Worm (Caenorhabditis elegans) whole organism, mixed stage, embryonic: Measurements from ENCODE around the gene C39D10.2.

Experiments used
- bed-3 ChIP-seq: fragments of 200-800 bp; sonication (Bioruptor generic); optimal IDR thresholded peaks from 3 replicates; lab custom pipeline; 2018; ENCODE audit warnings: mild to moderate bottlenecking, missing genetic modification characterization, moderate library complexity, missing compliant biosample characterization
- blmp-1 ChIP-seq: fragments of 150-350 bp; optimal IDR thresholded peaks from 2 replicates; lab custom pipeline; 2014; ENCODE audit warnings: missing biosample characterization, missing genetic modification characterization
- ceh-43 ChIP-seq: fragments of 200-800 bp; sonication (Bioruptor generic); optimal IDR thresholded peaks from 2 replicates; lab custom pipeline; 2018; ENCODE audit warnings: mild to moderate bottlenecking, missing genetic modification characterization, moderate library complexity, missing compliant biosample characterization
- ceh-83 ChIP-seq: fragments of 200-800 bp; sonication (Bioruptor generic); optimal IDR thresholded peaks from 2 replicates; lab custom pipeline; 2018; ENCODE audit warnings: mild to moderate bottlenecking, missing genetic modification characterization, missing compliant biosample characterization
- ces-1 ChIP-seq: fragments of 150-350 bp; optimal IDR thresholded peaks from 2 replicates; lab custom pipeline; 2014; ENCODE audit warnings: missing biosample characterization, missing genetic modification reagents, missing genetic modification characterization
- cnd-1 ChIP-seq: fragments of 200-800 bp; sonication (Bioruptor generic); optimal IDR thresholded peaks from 2 replicates; lab custom pipeline; 2018; ENCODE audit warnings: mild to moderate bottlenecking, missing genetic modification characterization, missing compliant biosample characterization
- drap-1 ChIP-seq: fragments of 200-800 bp; sonication (Bioruptor generic); optimal IDR thresholded peaks from 3 replicates; lab custom pipeline; 2018; ENCODE audit warnings: mild to moderate bottlenecking, missing genetic modification characterization, missing compliant biosample characterization
- elt-1 ChIP-seq: sonication (generic microtip); optimal IDR thresholded peaks from 2 replicates; lab custom pipeline; 2017; ENCODE audit warnings: missing genetic modification characterization, mild to moderate bottlenecking, missing compliant biosample characterization, antibody characterized with exemption, moderate library complexity, borderline replicate concordance; ENCODE audit not compliant: insufficient read depth
- elt-3 ChIP-seq: fragments of 150-350 bp; optimal IDR thresholded peaks from 2 replicates; lab custom pipeline; 2014; ENCODE audit warnings: missing biosample characterization, missing genetic modification characterization
- flh-1 ChIP-seq: fragments of 200-800 bp; sonication (Bioruptor generic); optimal IDR thresholded peaks from 2 replicates; lab custom pipeline; 2018; ENCODE audit warnings: mild to moderate bottlenecking, missing genetic modification characterization, moderate library complexity, missing compliant biosample characterization
- hlh-1 ChIP-seq: fragments of 150-350 bp; optimal IDR thresholded peaks from 2 replicates; lab custom pipeline; 2014; ENCODE audit warnings: missing biosample characterization, missing genetic modification reagents, missing genetic modification characterization
- lin-13 ChIP-seq: fragments of 150-350 bp; optimal IDR thresholded peaks from 2 replicates; lab custom pipeline; 2014; ENCODE audit warnings: missing biosample characterization, missing genetic modification characterization
- lin-32 ChIP-seq: fragments of 200-800 bp; sonication (Bioruptor generic); optimal IDR thresholded peaks from 2 replicates; lab custom pipeline; 2018; ENCODE audit warnings: mild to moderate bottlenecking, missing genetic modification characterization, missing compliant biosample characterization
- lsy-2 ChIP-seq: fragments of 150-350 bp; optimal IDR thresholded peaks from 2 replicates; lab custom pipeline; 2014; ENCODE audit warnings: missing biosample characterization, missing genetic modification characterization
- mep-1 ChIP-seq: fragments of 150-350 bp; optimal IDR thresholded peaks from 2 replicates; lab custom pipeline; 2017; ENCODE audit warnings: missing biosample characterization, missing genetic modification reagents, missing genetic modification characterization, inconsistent platforms
- mls-2 ChIP-seq: sonication (generic microtip); optimal IDR thresholded peaks from 2 replicates; lab custom pipeline; 2016; ENCODE audit warnings: mild to moderate bottlenecking, missing genetic modification characterization, moderate library complexity, missing compliant biosample characterization
- nhr-12 ChIP-seq: fragments of 150-350 bp; optimal IDR thresholded peaks from 2 replicates; lab custom pipeline; 2014; ENCODE audit warnings: missing biosample characterization, missing genetic modification characterization
- nhr-2 ChIP-seq: fragments of 150-350 bp; optimal IDR thresholded peaks from 2 replicates; lab custom pipeline; 2014; ENCODE audit warnings: missing biosample characterization, missing genetic modification characterization
- nhr-28 ChIP-seq: fragments of 150-350 bp; optimal IDR thresholded peaks from 2 replicates; lab custom pipeline; 2014; ENCODE audit warnings: missing biosample characterization, missing genetic modification characterization
- nhr-76 ChIP-seq: sonication (generic microtip); optimal IDR thresholded peaks from 2 replicates; lab custom pipeline; 2017; ENCODE audit warnings: missing biosample characterization, missing genetic modification characterization
- pha-4 ChIP-seq: fragments of 150-350 bp; optimal IDR thresholded peaks from 2 replicates; lab custom pipeline; 2018; ENCODE audit warnings: missing biosample characterization, missing genetic modification reagents, missing genetic modification characterization
- sem-2 ChIP-seq: fragments of 200-800 bp; sonication (Bioruptor generic); optimal IDR thresholded peaks from 2 replicates; lab custom pipeline; 2018; ENCODE audit warnings: mild to moderate bottlenecking, missing genetic modification characterization, missing compliant biosample characterization
- snpc-4 ChIP-seq: fragments of 150-350 bp; optimal IDR thresholded peaks from 2 replicates; lab custom pipeline; 2014; ENCODE audit warnings: missing biosample characterization, missing genetic modification characterization
- sptf-1 ChIP-seq: sonication (generic microtip); optimal IDR thresholded peaks from 2 replicates; lab custom pipeline; 2017; ENCODE audit warnings: mild to moderate bottlenecking, missing genetic modification characterization, moderate library complexity, missing compliant biosample characterization
- tbx-8 ChIP-seq: fragments of 200-800 bp; sonication (Bioruptor generic); optimal IDR thresholded peaks from 2 replicates; lab custom pipeline; 2018; ENCODE audit warnings: mild to moderate bottlenecking, missing genetic modification characterization, moderate library complexity, missing compliant biosample characterization
- unc-120 ChIP-seq: sonication (generic microtip); optimal IDR thresholded peaks from 2 replicates; lab custom pipeline; 2017; ENCODE audit warnings: missing genetic modification characterization, missing compliant biosample characterization; ENCODE audit not compliant: poor library complexity, severe bottlenecking
- unc-39 ChIP-seq: fragments of 150-350 bp; optimal IDR thresholded peaks from 2 replicates; lab custom pipeline; 2014; ENCODE audit warnings: missing biosample characterization, missing genetic modification characterization
- unc-62 ChIP-seq: fragments of 150-350 bp; optimal IDR thresholded peaks from 2 replicates; lab custom pipeline; 2014; ENCODE audit warnings: missing biosample characterization, missing genetic modification reagents, missing genetic modification characterization
- zip-8 ChIP-seq: fragments of 150-350 bp; optimal IDR thresholded peaks from 2 replicates; lab custom pipeline; 2014; ENCODE audit warnings: missing biosample characterization, missing genetic modification characterization
- ztf-11 ChIP-seq: fragments of 150-350 bp; optimal IDR thresholded peaks from 2 replicates; lab custom pipeline; 2014; ENCODE audit warnings: missing biosample characterization, missing genetic modification characterization

C39D10.2 gene

DNA sequence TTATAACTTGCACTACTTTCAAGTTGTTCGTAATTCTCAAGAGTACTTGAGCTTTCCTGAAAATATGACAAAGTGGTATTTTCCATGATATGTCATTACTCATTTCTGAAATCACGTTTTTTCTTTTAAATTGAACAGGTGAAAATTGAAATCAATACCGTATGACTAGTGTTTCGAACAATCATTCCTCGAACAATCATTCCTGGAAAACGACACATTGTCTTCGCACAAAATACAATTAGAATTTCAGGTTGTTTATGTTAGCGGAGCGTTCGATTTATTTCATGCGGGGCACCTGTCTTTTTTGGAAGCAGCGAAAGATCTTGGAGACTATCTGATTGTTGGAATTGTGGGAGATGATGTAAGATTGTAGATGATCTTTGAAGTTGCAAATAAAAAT lies 2.8 kb upstream of the C39D10.2 start:
- TF ChIP-seq lin-32 (GFP tag; lab: Kevin White, UChicago) = no peak
- TF ChIP-seq bed-3 = no peak
- no peak for TF ChIP-seq elt-3 (tag; lab: Kevin White, UChicago)
- no peak for TF ChIP-seq ceh-83 (GFP tag; lab: Kevin White, UChicago)
- TF ChIP-seq ztf-11 (tag; lab: Kevin White, UChicago) = no peak
- no peak for TF ChIP-seq zip-8 (tag; lab: Kevin White, UChicago)
- no peak for TF ChIP-seq flh-1 (GFP tag; lab: Kevin White, UChicago)
- TF ChIP-seq blmp-1 (tag; lab: Kevin White, UChicago) = no peak
- no peak for TF ChIP-seq unc-62 (GFP tag; lab: Kevin White, UChicago)
- no peak for TF ChIP-seq unc-39 (tag; lab: Kevin White, UChicago)
- TF ChIP-seq nhr-2 (tag; lab: Kevin White, UChicago) = no peak
- no peak for TF ChIP-seq elt-1
- TF ChIP-seq pha-4 = no peak

DNA sequence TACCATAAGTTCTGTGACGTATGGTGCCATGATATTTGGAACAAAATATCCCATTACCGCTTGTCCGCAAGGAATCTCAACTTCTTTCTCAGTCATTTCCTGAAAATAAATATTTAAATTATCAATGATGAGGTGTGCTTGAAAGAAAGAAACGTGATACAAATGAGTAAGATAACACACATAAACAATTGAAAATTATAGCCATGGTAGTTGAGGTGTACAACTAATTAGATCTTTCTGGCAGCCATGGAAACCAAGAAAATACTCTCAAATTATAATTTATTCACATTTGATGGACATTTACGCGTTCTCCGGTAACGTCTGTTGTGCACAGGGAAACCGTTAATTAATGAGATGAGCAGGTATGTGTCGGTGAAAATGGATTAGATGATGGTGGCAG lies 3.3 kb downstream of the C39D10.2 start, which contains the start of gene C39D10.5:
Gene C39D10.5 (minus strand): TSS at position 101 of the 400 bp plus-strand sequence.
- TF ChIP-seq unc-120 (tag; lab: Kevin White, UChicago) (no peak), unc-39 (tag; lab: Kevin White, UChicago) (no peak), lsy-2 (tag; lab: Kevin White, UChicago) (no peak), ceh-43 (GFP tag; lab: Kevin White, UChicago) (no peak), sptf-1 (tag; lab: Kevin White, UChicago) (no peak), unc-62 (GFP tag; lab: Kevin White, UChicago) (no peak), lin-32 (GFP tag; lab: Kevin White, UChicago) (no peak), snpc-4 (no peak), nhr-12 (tag; lab: Kevin White, UChicago) (no peak), bed-3 (no peak), nhr-28 (tag; lab: Kevin White, UChicago) (no peak), mls-2 (tag; lab: Kevin White, UChicago) (no peak), elt-1 (no peak), hlh-1 (tag; lab: Kevin White, UChicago) (no peak), nhr-2 (tag; lab: Kevin White, UChicago) (no peak), nhr-76 (tag; lab: Kevin White, UChicago) (no peak)

DNA sequence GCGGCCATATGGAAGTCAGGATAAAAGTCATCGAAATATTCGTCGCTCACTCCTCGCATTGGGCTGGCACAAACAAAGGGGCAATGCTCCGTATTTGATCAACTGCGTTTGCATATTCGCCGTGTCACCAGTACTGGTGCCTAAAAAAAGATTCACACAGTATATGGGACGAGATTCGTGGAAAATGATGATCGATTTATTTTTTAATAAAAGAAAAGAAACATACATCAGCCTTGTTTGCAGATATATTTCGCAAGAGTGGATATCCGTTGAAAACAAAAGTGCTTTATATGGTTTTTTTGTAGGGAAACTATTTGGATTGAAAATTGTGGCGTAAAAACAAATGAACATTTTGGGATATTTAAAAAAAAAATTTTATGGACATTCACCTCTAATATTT lies 8.7 kb downstream of the C39D10.2 start, which contains the start of gene latd-1:
Gene latd-1 (minus strand): TSS at position 101 of the 400 bp plus-strand sequence.
- TF ChIP-seq lsy-2 (tag; lab: Kevin White, UChicago) = no peak

DNA sequence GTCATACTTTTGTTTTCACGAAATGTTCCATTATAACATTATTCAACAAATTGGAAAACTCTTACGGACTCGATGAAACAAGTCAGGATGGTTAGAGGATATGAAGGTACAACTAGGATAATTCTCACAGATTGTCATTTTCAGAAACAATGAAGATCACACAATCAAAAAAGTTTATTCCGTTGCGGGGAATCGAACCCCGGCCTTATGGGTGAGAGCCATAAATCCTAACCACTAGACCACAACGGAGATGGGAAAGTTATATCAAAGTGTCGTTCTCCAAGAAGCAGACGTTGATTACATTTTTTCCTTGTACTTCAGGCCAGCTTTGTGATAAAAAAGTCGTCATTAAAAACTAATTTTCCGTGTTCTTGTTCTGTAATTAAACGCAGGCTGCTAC lies 9.1 kb downstream of the C39D10.2 start:
- no peak for TF ChIP-seq mep-1
- TF ChIP-seq sem-2 = no peak
- no peak for TF ChIP-seq drap-1 (GFP tag; lab: Kevin White, UChicago)
- TF ChIP-seq ztf-11 (tag; lab: Kevin White, UChicago) = no peak
- no peak for TF ChIP-seq bed-3
- no peak for TF ChIP-seq mls-2 (tag; lab: Kevin White, UChicago)
- TF ChIP-seq lin-32 (GFP tag; lab: Kevin White, UChicago) = no peak
- no peak for TF ChIP-seq blmp-1 (tag; lab: Kevin White, UChicago)
- TF ChIP-seq lin-13 (tag; lab: Kevin White, UChicago) = no peak
- TF ChIP-seq cnd-1 (tag; lab: Kevin White, UChicago) = no peak
- TF ChIP-seq nhr-2 (tag; lab: Kevin White, UChicago) = no peak
- no peak for TF ChIP-seq elt-1
- TF ChIP-seq, all 35 proteins: peak for 0

DNA sequence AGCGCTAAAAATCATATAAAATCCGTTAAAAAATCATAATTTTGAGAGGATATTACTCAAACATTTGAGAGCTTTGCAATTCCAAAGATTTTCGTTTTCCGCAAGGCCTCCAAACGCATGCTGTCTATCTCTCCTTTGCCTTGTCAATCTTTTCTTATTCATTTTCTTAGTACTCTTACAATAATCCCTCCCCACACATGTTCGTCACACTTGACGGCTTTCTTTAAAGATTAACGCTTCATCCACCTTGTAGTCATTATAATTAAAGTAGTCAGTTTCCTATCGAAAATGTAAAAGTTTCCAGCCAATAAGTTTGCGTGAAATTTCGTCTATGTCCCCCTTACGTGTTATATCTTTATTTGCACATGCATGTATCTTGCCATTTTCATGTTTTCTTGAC lies 11.2 kb downstream of the C39D10.2 start:
- TF ChIP-seq zip-8 (tag; lab: Kevin White, UChicago) (no peak), bed-3 (no peak), sem-2 (no peak), flh-1 (GFP tag; lab: Kevin White, UChicago) (no peak), tbx-8 (no peak), mls-2 (tag; lab: Kevin White, UChicago) (no peak)

DNA sequence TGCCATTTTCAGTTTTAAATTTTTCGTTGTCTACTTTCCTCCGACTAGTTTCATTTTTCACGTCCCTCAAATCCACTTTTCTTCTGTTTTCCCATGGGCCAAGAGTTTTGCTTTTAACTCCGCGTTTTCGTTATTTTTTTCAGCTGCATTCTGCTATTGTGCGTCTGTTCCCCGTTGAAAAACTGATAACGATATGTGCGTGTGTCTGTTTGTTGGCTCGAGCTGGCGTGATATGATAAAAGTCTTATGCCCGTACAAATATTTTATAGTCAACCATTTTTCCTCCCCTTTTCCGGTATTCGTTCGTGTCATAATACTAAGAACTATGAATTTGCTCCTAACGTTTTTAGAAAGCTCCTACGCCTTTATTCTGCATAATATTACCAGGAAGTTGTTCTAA lies 12.8 kb downstream of the C39D10.2 start:
- TF ChIP-seq zip-8 (tag; lab: Kevin White, UChicago) (no peak), ces-1 (GFP tag; lab: Kevin White, UChicago) (no peak), ztf-11 (tag; lab: Kevin White, UChicago) (no peak), drap-1 (GFP tag; lab: Kevin White, UChicago) (no peak), mep-1 (no peak), sem-2 (no peak), tbx-8 (no peak), ceh-43 (GFP tag; lab: Kevin White, UChicago) (no peak), nhr-28 (tag; lab: Kevin White, UChicago) (no peak), unc-39 (tag; lab: Kevin White, UChicago) (no peak)
